Worm (Caenorhabditis elegans): ENCODE data around the gene tbc-17.

DNA sequence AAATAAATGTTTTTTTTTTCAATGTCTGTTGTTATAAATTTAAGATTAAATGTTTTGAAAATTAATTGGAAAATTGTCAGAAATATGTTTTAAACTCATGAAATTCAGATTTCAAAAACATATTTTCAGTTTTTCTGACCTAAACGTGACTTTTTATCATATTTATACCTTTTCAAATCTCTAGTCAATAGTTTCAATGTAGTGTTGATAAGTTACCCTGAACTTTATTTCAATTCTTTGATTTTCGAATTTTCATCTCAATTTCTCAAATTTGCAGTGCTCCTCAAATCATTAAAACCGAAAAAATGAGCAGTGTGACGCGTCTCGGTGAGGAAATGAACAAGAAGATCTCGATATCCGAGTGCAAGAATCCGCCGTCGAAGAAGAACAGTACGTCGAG, 39.8 kb upstream of the tbc-17 start, which contains the start of gene rgs-4:
- TF ChIP-seq dao-5 (tag; optimal IDR thresholded peaks at IDR 0.05) (no peak), him-1 (tag; optimal IDR thresholded peaks at IDR 0.05) (no peak)
